Fruit fly (Drosophila melanogaster) whole organism, embryonic: ENCODE results near the gene CG33307.

Source experiments
- B-H2 ChIP-seq: fragments of 200-800 bp; sonication (Bioruptor generic); optimal IDR thresholded peaks from 2 replicates; lab custom pipeline; 2018; ENCODE audit warnings: missing biosample characterization, mild to moderate bottlenecking, missing genetic modification characterization
- CG11696 ChIP-seq: fragments of 200-800 bp; sonication (Bioruptor generic); IDR thresholded peaks from 2 replicates; pipeline ENCODE4 v1.3.6; 2022; ENCODE audit warnings: missing biosample characterization, missing genetic modification characterization
- CG12236 ChIP-seq: fragments of 200-800 bp; sonication (Bioruptor generic); optimal IDR thresholded peaks from 2 replicates; lab custom pipeline; 2016; ENCODE audit warnings: missing biosample characterization, missing genetic modification characterization
- CG13287 ChIP-seq: fragments of 200-800 bp; sonication (Bioruptor generic); IDR thresholded peaks from 2 replicates; pipeline ENCODE4 v1.3.6; 2022; ENCODE audit warnings: missing biosample characterization, missing genetic modification characterization; ENCODE audit not compliant: partially characterized antibody
- CG13424 ChIP-seq: fragments of 200-800 bp; sonication (Bioruptor generic); optimal IDR thresholded peaks from 2 replicates; lab custom pipeline; 2019; ENCODE audit warnings: missing biosample characterization, mild to moderate bottlenecking, missing genetic modification characterization, moderate library complexity
- CG1529 ChIP-seq: fragments of 200-800 bp; sonication (Bioruptor generic); optimal IDR thresholded peaks from 3 replicates; lab custom pipeline; 2018; ENCODE audit warnings: missing biosample characterization, missing genetic modification characterization
- CG15601 ChIP-seq: fragments of 200-800 bp; sonication (Bioruptor generic); optimal IDR thresholded peaks from 3 replicates; lab custom pipeline; 2019; ENCODE audit warnings: missing biosample characterization, mild to moderate bottlenecking, missing genetic modification characterization, moderate library complexity
- CG15696 ChIP-seq: fragments of 200-800 bp; sonication (Bioruptor generic); optimal IDR thresholded peaks from 2 replicates; lab custom pipeline; 2019; ENCODE audit warnings: missing biosample characterization, mild to moderate bottlenecking, missing genetic modification characterization, moderate library complexity
- CG17912 ChIP-seq: fragments of 200-800 bp; sonication (Bioruptor generic); optimal IDR thresholded peaks from 2 replicates; lab custom pipeline; 2018; ENCODE audit warnings: missing biosample characterization, mild to moderate bottlenecking, missing genetic modification characterization
- CG18476 ChIP-seq: fragments of 200-800 bp; sonication (Bioruptor generic); optimal IDR thresholded peaks from 2 replicates; lab custom pipeline; 2016; ENCODE audit warnings: missing biosample characterization, mild to moderate bottlenecking, missing genetic modification characterization
- CG18599 ChIP-seq: fragments of 200-800 bp; sonication (Bioruptor generic); optimal IDR thresholded peaks from 3 replicates; lab custom pipeline; 2017; ENCODE audit warnings: missing biosample characterization, missing genetic modification characterization, mild to moderate bottlenecking, moderate library complexity, missing genetic modification reagents
- CG2712 ChIP-seq: fragments of 200-800 bp; optimal IDR thresholded peaks from 3 replicates; lab custom pipeline; 2019; ENCODE audit warnings: missing biosample characterization, mild to moderate bottlenecking, missing genetic modification characterization, moderate library complexity
- CG30020 ChIP-seq: fragments of 200-800 bp; optimal IDR thresholded peaks from 2 replicates; lab custom pipeline; 2019; ENCODE audit warnings: missing biosample characterization, mild to moderate bottlenecking, missing genetic modification characterization, moderate library complexity
- CG32772 ChIP-seq: fragments of 200-800 bp; sonication (Bioruptor generic); IDR thresholded peaks from 2 replicates; pipeline ENCODE4 v1.3.6; 2022; ENCODE audit warnings: missing biosample characterization, missing genetic modification characterization
- CG7745 ChIP-seq: fragments of 200-800 bp; sonication (Bioruptor generic); optimal IDR thresholded peaks from 2 replicates; lab custom pipeline; 2018; ENCODE audit warnings: missing biosample characterization, mild to moderate bottlenecking, missing genetic modification characterization, moderate library complexity
- CG8089 ChIP-seq: fragments of 200-800 bp; sonication (Bioruptor generic); optimal IDR thresholded peaks from 3 replicates; lab custom pipeline; 2016; ENCODE audit warnings: missing biosample characterization, missing genetic modification characterization
- CG9215 ChIP-seq: fragments of 200-800 bp; sonication (Bioruptor generic); IDR thresholded peaks from 2 replicates; pipeline ENCODE4 v1.3.6; 2022; ENCODE audit warnings: missing biosample characterization, missing genetic modification characterization
- CG9876 ChIP-seq: fragments of 200-800 bp; sonication (Bioruptor generic); optimal IDR thresholded peaks from 2 replicates; lab custom pipeline; 2016; ENCODE audit warnings: missing biosample characterization, missing genetic modification characterization
- CkIIα-i1 ChIP-seq: fragments of 200-800 bp; sonication (Bioruptor generic); IDR thresholded peaks from 2 replicates; pipeline ENCODE4 v1.3.6; 2022; ENCODE audit warnings: missing biosample characterization, missing genetic modification characterization
- Fer3 ChIP-seq: fragments of 200-800 bp; sonication (Bioruptor generic); optimal IDR thresholded peaks from 2 replicates; lab custom pipeline; 2018; ENCODE audit warnings: missing biosample characterization, mild to moderate bottlenecking, missing genetic modification characterization, moderate library complexity
- HLH3B ChIP-seq: fragments of 200-800 bp; sonication (Bioruptor generic); IDR thresholded peaks from 2 replicates; pipeline ENCODE4 v1.3.6; 2022; ENCODE audit warnings: missing biosample characterization, missing genetic modification characterization
- Hand ChIP-seq: fragments of 200-800 bp; sonication (Bioruptor generic); optimal IDR thresholded peaks from 2 replicates; lab custom pipeline; 2017; ENCODE audit warnings: mild to moderate bottlenecking, missing biosample characterization, missing genetic modification reagents, missing genetic modification characterization
- MBD-R2 ChIP-seq: fragments of 200-800 bp; sonication (Bioruptor generic); IDR thresholded peaks from 2 replicates; pipeline ENCODE4 v1.3.6; 2022; ENCODE audit warnings: missing biosample characterization, missing genetic modification characterization
- NC2β ChIP-seq: fragments of 200-800 bp; sonication (Bioruptor generic); optimal IDR thresholded peaks from 2 replicates; lab custom pipeline; 2016; ENCODE audit warnings: missing biosample characterization, missing genetic modification characterization
- NFAT ChIP-seq: fragments of 200-800 bp; sonication (Bioruptor generic); IDR thresholded peaks from 2 replicates; pipeline ENCODE4 v1.3.6; 2022; ENCODE audit warnings: missing biosample characterization, missing genetic modification characterization
- Nf-YC ChIP-seq: fragments of 200-800 bp; optimal IDR thresholded peaks from 3 replicates; lab custom pipeline; 2019; ENCODE audit warnings: missing biosample characterization, mild to moderate bottlenecking, missing genetic modification characterization, moderate library complexity
- Rfx ChIP-seq: fragments of 200-800 bp; sonication (Bioruptor generic); IDR thresholded peaks from 2 replicates; pipeline ENCODE4 v1.3.6; 2022; ENCODE audit warnings: missing biosample characterization, missing genetic modification characterization
- Sin3A ChIP-seq: fragments of >200 bp; optimal IDR thresholded peaks from 2 replicates; lab custom pipeline; 2018
- cg ChIP-seq: fragments of 200-800 bp; sonication (Bioruptor generic); optimal IDR thresholded peaks from 3 replicates; lab custom pipeline; 2019; ENCODE audit warnings: missing biosample characterization, mild to moderate bottlenecking, missing genetic modification characterization, moderate library complexity
- dysf ChIP-seq: fragments of 200-800 bp; sonication (Bioruptor generic); IDR thresholded peaks from 3 replicates; pipeline ENCODE4 v1.3.6; 2022; ENCODE audit warnings: missing biosample characterization, missing genetic modification characterization
- fd102C ChIP-seq: fragments of 200-800 bp; sonication (Bioruptor generic); optimal IDR thresholded peaks from 2 replicates; lab custom pipeline; 2018; ENCODE audit warnings: missing biosample characterization, mild to moderate bottlenecking, missing genetic modification characterization, moderate library complexity
- gcm2 ChIP-seq: fragments of 200-800 bp; sonication (Bioruptor generic); optimal IDR thresholded peaks from 2 replicates; lab custom pipeline; 2016; ENCODE audit warnings: missing biosample characterization, missing genetic modification characterization
- gfzf ChIP-seq: fragments of 200-800 bp; sonication (Bioruptor generic); optimal IDR thresholded peaks from 2 replicates; lab custom pipeline; 2016; ENCODE audit warnings: missing biosample characterization, mild to moderate bottlenecking, missing genetic modification characterization, moderate library complexity
- gsb-n ChIP-seq: fragments of 200-800 bp; sonication (Bioruptor generic); optimal IDR thresholded peaks from 3 replicates; lab custom pipeline; 2018; ENCODE audit warnings: missing biosample characterization, mild to moderate bottlenecking, missing genetic modification characterization
- her ChIP-seq: fragments of 200-800 bp; sonication (Bioruptor generic); optimal IDR thresholded peaks from 2 replicates; lab custom pipeline; 2016; ENCODE audit warnings: missing biosample characterization, missing genetic modification characterization
- insv ChIP-seq, 2 experiments: fragments of 200-800 bp; sonication (Bioruptor generic); optimal IDR thresholded peaks; 3 replicates each; lab custom pipeline; 2016 to 2018; ENCODE audit warnings: missing biosample characterization in 2 of 2, missing genetic modification characterization in 2 of 2
- kah ChIP-seq: fragments of 200-800 bp; sonication (Bioruptor generic); optimal IDR thresholded peaks from 2 replicates; lab custom pipeline; 2018; ENCODE audit warnings: missing biosample characterization, mild to moderate bottlenecking, missing genetic modification characterization
- ken ChIP-seq: fragments of 200-800 bp; sonication (Bioruptor generic); IDR thresholded peaks from 3 replicates; pipeline ENCODE4 v1.3.6; 2022; ENCODE audit warnings: missing biosample characterization, missing genetic modification characterization
- klu ChIP-seq: fragments of 200-800 bp; sonication (Bioruptor generic); IDR thresholded peaks from 2 replicates; pipeline ENCODE4 v1.3.6; 2022; ENCODE audit warnings: missing biosample characterization, missing genetic modification characterization
- lbe ChIP-seq: fragments of 200-800 bp; sonication (Bioruptor generic); optimal IDR thresholded peaks from 2 replicates; lab custom pipeline; 2016; ENCODE audit warnings: missing biosample characterization, mild to moderate bottlenecking, missing genetic modification characterization
- lola ChIP-seq, 3 experiments: fragments of >200 bp in 2 of 3; fragments of 200-800 bp in 1 of 3; sonication (Bioruptor generic) in 1 of 3; optimal IDR thresholded peaks; 2 replicates each; lab custom pipeline; 2017 to 2019; ENCODE audit warnings: missing biosample characterization in 3 of 3, missing genetic modification characterization in 3 of 3, mild to moderate bottlenecking in 1 of 3, moderate library complexity in 1 of 3
- lov ChIP-seq, 2 experiments: fragments of 200-800 bp in 1 of 2; fragments of >200 bp in 1 of 2; sonication (Bioruptor generic) in 1 of 2; IDR thresholded peaks in 1 of 2; optimal IDR thresholded peaks in 1 of 2; 2 replicates in 1 of 2; 3 replicates in 1 of 2; pipeline versions ENCODE4 v1.3.6 to Lab custom; 2017 to 2022; ENCODE audit warnings: missing biosample characterization in 1 of 2, missing genetic modification characterization in 1 of 2
- mam ChIP-seq: fragments of 200-800 bp; sonication (Bioruptor generic); optimal IDR thresholded peaks from 3 replicates; lab custom pipeline; 2016; ENCODE audit warnings: missing biosample characterization, missing genetic modification characterization
- nerfin-2 ChIP-seq: fragments of 200-800 bp; sonication (Bioruptor generic); IDR thresholded peaks from 2 replicates; pipeline ENCODE4 v1.3.6; 2022; ENCODE audit warnings: missing biosample characterization, missing genetic modification characterization; ENCODE audit not compliant: partially characterized antibody
- oc ChIP-seq: fragments of 200-800 bp; sonication (Bioruptor generic); optimal IDR thresholded peaks from 2 replicates; lab custom pipeline; 2018; ENCODE audit warnings: missing biosample characterization, mild to moderate bottlenecking, missing genetic modification characterization, moderate library complexity
- odd ChIP-seq: fragments of 200-800 bp; sonication (Bioruptor generic); optimal IDR thresholded peaks from 2 replicates; lab custom pipeline; 2017; ENCODE audit warnings: missing biosample characterization, mild to moderate bottlenecking, missing genetic modification characterization
- slou ChIP-seq: fragments of 200-800 bp; sonication (Bioruptor generic); optimal IDR thresholded peaks from 3 replicates; lab custom pipeline; 2016; ENCODE audit warnings: missing biosample characterization, missing genetic modification characterization
- sob ChIP-seq: fragments of 200-800 bp; sonication (Bioruptor generic); IDR thresholded peaks from 2 replicates; pipeline ENCODE4 v1.3.6; 2022; ENCODE audit warnings: missing biosample characterization, missing genetic modification characterization
- stc ChIP-seq: fragments of 200-800 bp; sonication (Bioruptor generic); IDR thresholded peaks from 2 replicates; pipeline ENCODE4 v1.3.6; 2022; ENCODE audit warnings: missing biosample characterization, missing genetic modification characterization
- ttk ChIP-seq: fragments of 200-800 bp; sonication (Bioruptor generic); IDR thresholded peaks from 2 replicates; pipeline ENCODE4 v2.1.2; 2022; ENCODE audit warnings: missing biosample characterization, missing genetic modification characterization
- unc-4 ChIP-seq: fragments of 200-800 bp; sonication (Bioruptor generic); IDR thresholded peaks from 2 replicates; pipeline ENCODE4 v1.3.6; 2022; ENCODE audit warnings: missing biosample characterization, missing genetic modification characterization; ENCODE audit not compliant: partially characterized antibody
- usp ChIP-seq: fragments of >200 bp; optimal IDR thresholded peaks from 2 replicates; lab custom pipeline; 2017; ENCODE audit warnings: missing biosample characterization, missing genetic modification characterization

CG33307 gene

dm6 chr2L:13876698-13877097 is 35.4 kb upstream of the CG33307 start (continued):
- no peak for TF ChIP-seq dysf (GFP tag; lab: Robert Waterston, UW)
- TF ChIP-seq CG30020, result no peak
- TF ChIP-seq CG12236 (GFP tag; lab: Kevin White, UChicago), result no peak
- no peak for TF ChIP-seq HLH3B (GFP tag; lab: Robert Waterston, UW)
- TF ChIP-seq CG15601, result peak; percentile 36
- TF ChIP-seq Hand (GFP tag; lab: Kevin White, UChicago), result no peak
- no peak for TF ChIP-seq klu (GFP tag; lab: Robert Waterston, UW)
- TF ChIP-seq insv (GFP tag; optimal IDR thresholded peaks at IDR 0.05; lab: Kevin White, UChicago), result no peak
- TF ChIP-seq NFAT (GFP tag; lab: Robert Waterston, UW), result no peak
- no peak for TF ChIP-seq lbe (GFP tag; lab: Kevin White, UChicago)
- no peak for TF ChIP-seq usp
- TF ChIP-seq CG11696 (GFP tag; lab: Robert Waterston, UW), result no peak
- TF ChIP-seq CG17912 (GFP tag; lab: Kevin White, UChicago), result no peak
- peak; percentile 57 for TF ChIP-seq CG13424 (tag; lab: Kevin White, UChicago)
- no peak for TF ChIP-seq gcm2 (GFP tag; lab: Kevin White, UChicago)
- no peak for TF ChIP-seq NC2β (GFP tag; lab: Kevin White, UChicago)
- TF ChIP-seq CG32772 (GFP tag; lab: Robert Waterston, UW), result no peak
- no peak for TF ChIP-seq lov (optimal IDR thresholded peaks at IDR 0.05; lab: Kevin White, UChicago)
- no peak for TF ChIP-seq lov (GFP tag; IDR thresholded peaks at IDR 0.05; lab: Robert Waterston, UW)
- no peak for TF ChIP-seq CkIIα-i1 (GFP tag; lab: Robert Waterston, UW)
- no peak for TF ChIP-seq CG13287 (GFP tag; lab: Robert Waterston, UW)
- TF ChIP-seq lola (GFP tag; optimal IDR thresholded peaks at IDR 0.05; lab: Kevin White, UChicago), result peak in 1 of 3 experiments; percentile 75
- TF ChIP-seq oc (tag; lab: Kevin White, UChicago), result no peak
- no peak for TF ChIP-seq CG8089 (GFP tag; lab: Kevin White, UChicago)
- no peak for TF ChIP-seq kah
- no peak for TF ChIP-seq CG7745 (tag; lab: Kevin White, UChicago)
- peak; percentile 62 for TF ChIP-seq CG2712 (tag; lab: Kevin White, UChicago)
- no peak for TF ChIP-seq CG9876 (GFP tag; lab: Kevin White, UChicago)
- TF ChIP-seq odd, result no peak
- TF ChIP-seq Rfx (GFP tag; lab: Robert Waterston, UW), result no peak
- TF ChIP-seq Fer3, result no peak
- peak; percentile 14 for TF ChIP-seq slou (GFP tag; lab: Kevin White, UChicago)
- TF ChIP-seq Nf-YC (tag; lab: Kevin White, UChicago), result no peak
- TF ChIP-seq unc-4 (GFP tag; lab: Robert Waterston, UW), result no peak
- no peak for TF ChIP-seq Sin3A (lab: Kevin White, UChicago)
- no peak for TF ChIP-seq CG15696 (tag; lab: Kevin White, UChicago)
- TF ChIP-seq cg (GFP tag; lab: Kevin White, UChicago), result no peak
- no peak for TF ChIP-seq MBD-R2 (GFP tag; lab: Robert Waterston, UW)
- TF ChIP-seq her (GFP tag; lab: Kevin White, UChicago), result no peak
- peak; percentile 4 for TF ChIP-seq CG18599 (GFP tag; lab: Kevin White, UChicago)
- no peak for TF ChIP-seq ttk (GFP tag; lab: Robert Waterston, UW)
- no peak for TF ChIP-seq fd102C (GFP tag; lab: Kevin White, UChicago)
- no peak for TF ChIP-seq sob (GFP tag; lab: Robert Waterston, UW)
- TF ChIP-seq nerfin-2 (GFP tag; lab: Robert Waterston, UW), result no peak
- no peak for TF ChIP-seq ken (GFP tag; lab: Robert Waterston, UW)
- TF ChIP-seq stc (GFP tag; lab: Robert Waterston, UW), result no peak
- TF ChIP-seq mam (GFP tag; lab: Kevin White, UChicago), result no peak
- no peak for TF ChIP-seq B-H2
- TF ChIP-seq CG18476 (GFP tag; lab: Kevin White, UChicago), result no peak
- TF ChIP-seq gsb-n, result no peak
- TF ChIP-seq gfzf (GFP tag; lab: Kevin White, UChicago), result no peak
- TF ChIP-seq CG9215 (GFP tag; lab: Robert Waterston, UW), result no peak
- peak; percentile 17 for TF ChIP-seq CG1529 (GFP tag; lab: Kevin White, UChicago)
